Worm (Caenorhabditis elegans): Measurements from ENCODE around the gene C18D1.2.

Gene C18D1.2

ce11 chrII:10108377-10108776 lies 51.6 kb downstream of the C18D1.2 start, which contains the start of the genes ZK945.7 and ZK945.8:
ZK945.7 (minus strand) TSS chrII:10108477.
ZK945.8 (plus strand) TSS chrII:10108651.
- no peak for TF ChIP-seq ztf-23 (GFP tag; IDR thresholded peaks at IDR 0.05)
- TF ChIP-seq cog-1 (tag; optimal IDR thresholded peaks at IDR 0.05) = no peak
- TF ChIP-seq ref-1 (GFP tag; conservative IDR thresholded peaks at IDR 0.05) = no peak
- TF ChIP-seq flt-1 (GFP tag; IDR thresholded peaks at IDR 0.05) = no peak
- no peak for TF ChIP-seq med-1 (GFP tag; optimal IDR thresholded peaks at IDR 0.05; ENCODE audit: insufficient read depth)
- no peak for TF ChIP-seq T22C8.4 (GFP tag; IDR thresholded peaks at IDR 0.05)
- no peak for TF ChIP-seq tab-1 (GFP tag; IDR thresholded peaks at IDR 0.05)
- TF ChIP-seq ztf-29 (GFP tag; IDR thresholded peaks at IDR 0.05) = no peak
- TF ChIP-seq klf-2 (GFP tag; conservative IDR thresholded peaks at IDR 0.05) = no peak
